Worm (Caenorhabditis elegans) whole organism, mixed stage, embryonic: ENCODE data around the gene tpra-1.
A peak's percentile ranks its signal among the peaks of the same experiment; 100 is the strongest.

Source experiments
- bed-3 ChIP-seq: fragments of 200-800 bp; sonication (Bioruptor generic); optimal IDR thresholded peaks from 3 replicates; lab custom pipeline; 2018; ENCODE audit warnings: mild to moderate bottlenecking, missing genetic modification characterization, moderate library complexity, missing compliant biosample characterization
- blmp-1 ChIP-seq: fragments of 150-350 bp; optimal IDR thresholded peaks from 2 replicates; lab custom pipeline; 2014; ENCODE audit warnings: missing biosample characterization, missing genetic modification characterization
- ceh-83 ChIP-seq: fragments of 200-800 bp; sonication (Bioruptor generic); optimal IDR thresholded peaks from 2 replicates; lab custom pipeline; 2018; ENCODE audit warnings: mild to moderate bottlenecking, missing genetic modification characterization, missing compliant biosample characterization
- ces-1 ChIP-seq: fragments of 150-350 bp; optimal IDR thresholded peaks from 2 replicates; lab custom pipeline; 2014; ENCODE audit warnings: missing biosample characterization, missing genetic modification reagents, missing genetic modification characterization
- cnd-1 ChIP-seq: fragments of 200-800 bp; sonication (Bioruptor generic); optimal IDR thresholded peaks from 2 replicates; lab custom pipeline; 2018; ENCODE audit warnings: mild to moderate bottlenecking, missing genetic modification characterization, missing compliant biosample characterization
- drap-1 ChIP-seq: fragments of 200-800 bp; sonication (Bioruptor generic); optimal IDR thresholded peaks from 3 replicates; lab custom pipeline; 2018; ENCODE audit warnings: mild to moderate bottlenecking, missing genetic modification characterization, missing compliant biosample characterization
- elt-1 ChIP-seq: sonication (generic microtip); optimal IDR thresholded peaks from 2 replicates; lab custom pipeline; 2017; ENCODE audit warnings: missing genetic modification characterization, mild to moderate bottlenecking, missing compliant biosample characterization, antibody characterized with exemption, moderate library complexity, borderline replicate concordance; ENCODE audit not compliant: insufficient read depth
- elt-3 ChIP-seq: fragments of 150-350 bp; optimal IDR thresholded peaks from 2 replicates; lab custom pipeline; 2014; ENCODE audit warnings: missing biosample characterization, missing genetic modification characterization
- ham-2 ChIP-seq: fragments of 200-800 bp; sonication (Bioruptor generic); optimal IDR thresholded peaks from 2 replicates; lab custom pipeline; 2018; ENCODE audit warnings: mild to moderate bottlenecking, missing genetic modification characterization, missing compliant biosample characterization
- lin-13 ChIP-seq: fragments of 150-350 bp; optimal IDR thresholded peaks from 2 replicates; lab custom pipeline; 2014; ENCODE audit warnings: missing biosample characterization, missing genetic modification characterization
- lin-32 ChIP-seq: fragments of 200-800 bp; sonication (Bioruptor generic); optimal IDR thresholded peaks from 2 replicates; lab custom pipeline; 2018; ENCODE audit warnings: mild to moderate bottlenecking, missing genetic modification characterization, missing compliant biosample characterization
- mab-5 ChIP-seq: fragments of 150-350 bp; optimal IDR thresholded peaks from 2 replicates; lab custom pipeline; 2014; ENCODE audit warnings: missing biosample characterization, missing genetic modification characterization
- mep-1 ChIP-seq: fragments of 150-350 bp; optimal IDR thresholded peaks from 2 replicates; lab custom pipeline; 2017; ENCODE audit warnings: missing biosample characterization, missing genetic modification reagents, missing genetic modification characterization, inconsistent platforms
- mls-2 ChIP-seq: sonication (generic microtip); optimal IDR thresholded peaks from 2 replicates; lab custom pipeline; 2016; ENCODE audit warnings: mild to moderate bottlenecking, missing genetic modification characterization, moderate library complexity, missing compliant biosample characterization
- nhr-12 ChIP-seq: fragments of 150-350 bp; optimal IDR thresholded peaks from 2 replicates; lab custom pipeline; 2014; ENCODE audit warnings: missing biosample characterization, missing genetic modification characterization
- nhr-28 ChIP-seq: fragments of 150-350 bp; optimal IDR thresholded peaks from 2 replicates; lab custom pipeline; 2014; ENCODE audit warnings: missing biosample characterization, missing genetic modification characterization
- sem-2 ChIP-seq: fragments of 200-800 bp; sonication (Bioruptor generic); optimal IDR thresholded peaks from 2 replicates; lab custom pipeline; 2018; ENCODE audit warnings: mild to moderate bottlenecking, missing genetic modification characterization, missing compliant biosample characterization
- snpc-4 ChIP-seq: fragments of 150-350 bp; optimal IDR thresholded peaks from 2 replicates; lab custom pipeline; 2014; ENCODE audit warnings: missing biosample characterization, missing genetic modification characterization
- tbx-8 ChIP-seq: fragments of 200-800 bp; sonication (Bioruptor generic); optimal IDR thresholded peaks from 2 replicates; lab custom pipeline; 2018; ENCODE audit warnings: mild to moderate bottlenecking, missing genetic modification characterization, moderate library complexity, missing compliant biosample characterization
- unc-120 ChIP-seq: sonication (generic microtip); optimal IDR thresholded peaks from 2 replicates; lab custom pipeline; 2017; ENCODE audit warnings: missing genetic modification characterization, missing compliant biosample characterization; ENCODE audit not compliant: poor library complexity, severe bottlenecking
- unc-39 ChIP-seq: fragments of 150-350 bp; optimal IDR thresholded peaks from 2 replicates; lab custom pipeline; 2014; ENCODE audit warnings: missing biosample characterization, missing genetic modification characterization
- unc-62 ChIP-seq: fragments of 150-350 bp; optimal IDR thresholded peaks from 2 replicates; lab custom pipeline; 2014; ENCODE audit warnings: missing biosample characterization, missing genetic modification reagents, missing genetic modification characterization

tpra-1 gene

ce11 chrIV:8949078-8950039 lies 6.9 kb upstream of the tpra-1 start:
- TF ChIP-seq nhr-28 (tag; lab: Kevin White, UChicago) (no peak), unc-62 (no peak), tbx-8 (GFP tag; lab: Kevin White, UChicago) (no peak), mep-1 (tag; lab: Kevin White, UChicago) (no peak), lin-13 (tag; lab: Kevin White, UChicago) (no peak), bed-3 (GFP tag; lab: Kevin White, UChicago) (no peak), elt-1 (no peak), unc-120 (tag; lab: Kevin White, UChicago) (no peak), snpc-4 (tag; lab: Kevin White, UChicago) (no peak), lin-32 (GFP tag; lab: Kevin White, UChicago) (no peak), unc-39 (tag; lab: Kevin White, UChicago) (no peak)

ce11 chrIV:8951953-8952567 lies 4.2 kb upstream of the tpra-1 start:
- TF ChIP-seq ces-1 (GFP tag; lab: Kevin White, UChicago) (no peak), cnd-1 (tag; lab: Kevin White, UChicago) (no peak), unc-120 (tag; lab: Kevin White, UChicago) (no peak), sem-2 (GFP tag; lab: Kevin White, UChicago) (no peak), blmp-1 (tag; lab: Kevin White, UChicago) (no peak), bed-3 (GFP tag; lab: Kevin White, UChicago) (no peak), unc-62 (no peak), nhr-12 (tag; lab: Kevin White, UChicago) (no peak), snpc-4 (tag; lab: Kevin White, UChicago) (no peak), tbx-8 (GFP tag; lab: Kevin White, UChicago) (no peak), lin-32 (GFP tag; lab: Kevin White, UChicago) (no peak), elt-3 (tag; lab: Kevin White, UChicago) (no peak), ham-2 (GFP tag; lab: Kevin White, UChicago) (no peak), mep-1 (tag; lab: Kevin White, UChicago) (no peak), elt-1 (no peak), mab-5 (tag; lab: Kevin White, UChicago) (no peak), drap-1 (GFP tag; lab: Kevin White, UChicago) (no peak)

DNA sequence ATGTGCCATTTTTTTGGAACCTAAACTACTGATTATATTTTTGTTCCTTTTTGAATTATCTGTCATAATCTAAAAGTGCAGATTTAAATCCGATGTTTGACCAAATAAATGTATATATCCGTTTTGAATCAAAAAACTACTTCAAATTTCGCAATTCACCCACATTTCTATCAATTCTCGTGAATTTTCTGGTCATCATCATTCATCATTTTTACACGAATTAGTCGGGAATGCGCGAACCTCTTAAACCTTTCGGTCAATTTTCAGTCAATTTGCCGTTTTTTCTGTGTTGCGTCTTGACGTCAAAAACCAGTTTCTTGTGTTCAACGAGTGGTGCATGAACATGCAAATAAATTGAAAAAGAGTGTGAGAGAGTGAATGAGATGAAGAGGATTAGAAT lies 2.2 kb upstream of the tpra-1 start:
- no peak for TF ChIP-seq ces-1 (GFP tag; lab: Kevin White, UChicago)
- TF ChIP-seq, all 35 proteins: peak for 0

ce11 chrIV:8965883-8966282 lies 9.6 kb downstream of the tpra-1 start, which contains the start of gene C53B4.2:
Gene C53B4.2 (plus strand): TSS chrIV:8966183.
- no peak for TF ChIP-seq mep-1 (tag; lab: Kevin White, UChicago)
- TF ChIP-seq, all 35 proteins: peak for 0

DNA sequence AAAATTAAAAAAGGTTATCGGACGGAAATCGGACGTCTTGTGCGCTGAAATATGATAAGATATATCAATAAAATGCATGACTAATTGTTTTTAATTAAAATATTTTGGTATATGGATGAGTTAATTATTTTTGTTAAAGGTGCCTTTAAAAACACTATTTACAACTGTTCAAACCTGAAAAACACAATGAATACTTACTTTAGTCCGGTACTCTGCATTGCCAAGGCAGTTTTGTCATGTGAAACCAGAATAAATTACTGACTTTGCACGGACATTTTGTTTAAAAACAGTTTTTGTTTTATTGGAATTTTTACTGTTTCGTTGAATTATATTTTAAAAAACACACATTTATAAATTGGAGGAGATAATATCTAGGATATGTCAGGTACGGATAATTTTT lies 11.7 kb downstream of the tpra-1 start, which contains the start of gene suex-2:
suex-2 (plus strand) TSS at position 301 of the 400 bp plus-strand sequence.
- TF ChIP-seq sem-2 (GFP tag; lab: Kevin White, UChicago), result no peak
- TF ChIP-seq mls-2 (tag; lab: Kevin White, UChicago), result no peak
- no peak for TF ChIP-seq nhr-12 (tag; lab: Kevin White, UChicago)
- TF ChIP-seq unc-120 (tag; lab: Kevin White, UChicago), result no peak
- no peak for TF ChIP-seq mep-1 (tag; lab: Kevin White, UChicago)
- TF ChIP-seq ham-2 (GFP tag; lab: Kevin White, UChicago), result no peak

- TF ChIP-seq unc-39 (tag; lab: Kevin White, UChicago) (no peak), ces-1 (GFP tag; lab: Kevin White, UChicago) (peak; percentile 23), elt-1 (no peak), ceh-83 (GFP tag; lab: Kevin White, UChicago) (no peak)
Observed at ce11 chrIV:8973249-8973958, 17.1 kb downstream of the tpra-1 start, which contains the start of gene C53B4.3. Gene C53B4.3 (minus strand): TSS chrIV:8973712.
